In genomic region chr3L:4411025-4411873, dm6 we compare ENCODE assay signal across 5 fruit fly cellular contexts.
TF ChIP-seq lines count a peak whose summit lies in the region.

No protein-coding gene starts in this region.

- TF ChIP-seq CTCF in whole organism, embryonic (GFP tag; optimal IDR thresholded peaks at IDR 0.05; lab: Kevin White, UChicago): no peak

TF ChIP-seq in whole organism, adult, 20 proteins besides CTCF, POLR2A, EP300 and RAD21 (continues in another document):
- TF ChIP-seq CG5204 (GFP tag; optimal IDR thresholded peaks at IDR 0.05; lab: Kevin White, UChicago) (no peak), tj (GFP tag; optimal IDR thresholded peaks at IDR 0.05; lab: Kevin White, UChicago) (peak; percentile 53), Crg-1 (GFP tag; optimal IDR thresholded peaks at IDR 0.05; lab: Kevin White, UChicago) (peak; percentile 46), Mnt (GFP tag; optimal IDR thresholded peaks at IDR 0.05; lab: Kevin White, UChicago) (no peak), cnc (optimal IDR thresholded peaks at IDR 0.05; lab: Kevin White, UChicago) (no peak), Clk (GFP tag; optimal IDR thresholded peaks at IDR 0.05; lab: Kevin White, UChicago) (no peak), CG7045 (GFP tag; optimal IDR thresholded peaks at IDR 0.05; lab: Kevin White, UChicago) (no peak), cic (GFP tag; optimal IDR thresholded peaks at IDR 0.05; lab: Kevin White, UChicago) (no peak), kay (GFP tag; lab: Kevin White, UChicago; ENCODE audit: borderline replicate concordance) (peak; percentile 89), toe (GFP tag; optimal IDR thresholded peaks at IDR 0.05; lab: Kevin White, UChicago) (no peak), ovo (GFP tag; optimal IDR thresholded peaks at IDR 0.05; lab: Kevin White, UChicago) (no peak), CG33017 (tag; optimal IDR thresholded peaks at IDR 0.05; lab: Kevin White, UChicago) (peak; percentile 3), CG11617 (GFP tag; optimal IDR thresholded peaks at IDR 0.05; lab: Kevin White, UChicago) (no peak), CG1620 (GFP tag; optimal IDR thresholded peaks at IDR 0.05; lab: Kevin White, UChicago) (no peak), Hr96 (GFP tag; optimal IDR thresholded peaks at IDR 0.05; lab: Kevin White, UChicago) (no peak), CG7101 (tag; optimal IDR thresholded peaks at IDR 0.05; lab: Kevin White, UChicago) (peak; percentile 11), pad (GFP tag; optimal IDR thresholded peaks at IDR 0.05; lab: Kevin White, UChicago) (no peak), CG12768 (GFP tag; optimal IDR thresholded peaks at IDR 0.05; lab: Kevin White, UChicago) (peak; percentile 14), bab1 (GFP tag; optimal IDR thresholded peaks at IDR 0.05; lab: Kevin White, UChicago) (no peak)

TF ChIP-seq in whole organism, embryonic, 481 proteins besides CTCF, POLR2A, EP300 and RAD21 (continues in another document):
- TF ChIP-seq Pdp1 (GFP tag; optimal IDR thresholded peaks at IDR 0.05; lab: Kevin White, UChicago): peak in 1 of 2 experiments; percentile 20
- no peak for TF ChIP-seq fru (optimal IDR thresholded peaks at IDR 0.05; lab: Kevin White, UChicago)
- TF ChIP-seq eve (GFP tag; optimal IDR thresholded peaks at IDR 0.05; lab: Kevin White, UChicago): peak in 1 of 2 experiments; percentile 76
- TF ChIP-seq wdn (GFP tag; IDR thresholded peaks at IDR 0.05; lab: Robert Waterston, UW): no peak
- peak; percentile 87 for TF ChIP-seq grau (tag; optimal IDR thresholded peaks at IDR 0.05; lab: Kevin White, UChicago)
- TF ChIP-seq lab (GFP tag; optimal IDR thresholded peaks at IDR 0.05; lab: Kevin White, UChicago): peak; percentile 9
- peak; percentile 40; the same call in 1 of the 2 replicates for TF ChIP-seq CG14441 (GFP tag; IDR thresholded peaks at IDR 0.05; lab: Robert Waterston, UW)
- no peak for TF ChIP-seq psq (GFP tag; optimal IDR thresholded peaks at IDR 0.05; lab: Kevin White, UChicago)
- no peak for TF ChIP-seq zfh2 (GFP tag; optimal IDR thresholded peaks at IDR 0.05; lab: Kevin White, UChicago)
- TF ChIP-seq sr (GFP tag; IDR thresholded peaks at IDR 0.05; lab: Robert Waterston, UW): peak; percentile 66; the same call in 2 of the 3 replicates
- peak in 1 of 2 experiments; percentile 3 for TF ChIP-seq Hr78 (GFP tag; optimal IDR thresholded peaks at IDR 0.05; lab: Kevin White, UChicago)
- TF ChIP-seq NfI (GFP tag; optimal IDR thresholded peaks at IDR 0.05; lab: Kevin White, UChicago): peak; percentile 1
- TF ChIP-seq row (GFP tag; IDR thresholded peaks at IDR 0.05; lab: Robert Waterston, UW): peak; percentile 25; the same call in 1 of the 3 replicates
- TF ChIP-seq CG6175 (GFP tag; IDR thresholded peaks at IDR 0.05; lab: Robert Waterston, UW): peak; percentile 72; the same call in 2 of the 3 replicates
- TF ChIP-seq Sox102F (GFP tag; optimal IDR thresholded peaks at IDR 0.05; lab: Kevin White, UChicago): peak; percentile 13
- peak; percentile 23; the same call in 1 of the 2 replicates for TF ChIP-seq CG9932 (GFP tag; IDR thresholded peaks at IDR 0.05; lab: Robert Waterston, UW)
- TF ChIP-seq CG13624 (GFP tag; optimal IDR thresholded peaks at IDR 0.05; lab: Kevin White, UChicago): peak; percentile 77

TF ChIP-seq in whole organism, prepupa, 60 proteins besides CTCF, POLR2A, EP300 and RAD21 (continues in another document):
- no peak for TF ChIP-seq CG11762 (GFP tag; optimal IDR thresholded peaks at IDR 0.05; lab: Kevin White, UChicago; ENCODE audit: insufficient read depth)
- TF ChIP-seq Gug (GFP tag; IDR thresholded peaks at IDR 0.05; lab: Robert Waterston, UW): no peak
- no peak for TF ChIP-seq lz (GFP tag; optimal IDR thresholded peaks at IDR 0.05; lab: Kevin White, UChicago)
- TF ChIP-seq CG8119 (GFP tag; IDR thresholded peaks at IDR 0.05; lab: Robert Waterston, UW): no peak
- TF ChIP-seq Eip78C (GFP tag; lab: Kevin White, UChicago): peak; percentile 67
- TF ChIP-seq CG6276 (GFP tag; optimal IDR thresholded peaks at IDR 0.05; lab: Kevin White, UChicago): no peak
- TF ChIP-seq CG11294 (GFP tag; IDR thresholded peaks at IDR 0.05; lab: Robert Waterston, UW): no peak
- TF ChIP-seq Eip93F (GFP tag; optimal IDR thresholded peaks at IDR 0.05; lab: Kevin White, UChicago): no peak
- TF ChIP-seq CG32006 (GFP tag; optimal IDR thresholded peaks at IDR 0.05; lab: Kevin White, UChicago): peak; percentile 33
- no peak for TF ChIP-seq Blimp-1 (GFP tag; optimal IDR thresholded peaks at IDR 0.05; lab: Kevin White, UChicago)
- TF ChIP-seq acj6 (GFP tag; optimal IDR thresholded peaks at IDR 0.05; lab: Kevin White, UChicago): peak; percentile 19
- peak; percentile 48 for TF ChIP-seq Sox102F (GFP tag; optimal IDR thresholded peaks at IDR 0.05; lab: Kevin White, UChicago)
- TF ChIP-seq Eip75B (GFP tag; optimal IDR thresholded peaks at IDR 0.05; lab: Kevin White, UChicago): no peak
- TF ChIP-seq CG8319 (GFP tag; optimal IDR thresholded peaks at IDR 0.05; lab: Kevin White, UChicago): no peak
- TF ChIP-seq CG11902 (GFP tag; optimal IDR thresholded peaks at IDR 0.05; lab: Kevin White, UChicago): no peak
- TF ChIP-seq Lpt (GFP tag; optimal IDR thresholded peaks at IDR 0.05; lab: Kevin White, UChicago): no peak
- TF ChIP-seq CG34406 (GFP tag; optimal IDR thresholded peaks at IDR 0.05; lab: Kevin White, UChicago): no peak
- TF ChIP-seq CG10669 (GFP tag; optimal IDR thresholded peaks at IDR 0.05; lab: Kevin White, UChicago): no peak
- TF ChIP-seq Met (GFP tag; optimal IDR thresholded peaks at IDR 0.05; lab: Kevin White, UChicago): peak; percentile 24
- TF ChIP-seq CG10631 (GFP tag; optimal IDR thresholded peaks at IDR 0.05; lab: Kevin White, UChicago): no peak
- no peak for TF ChIP-seq CG31627 (GFP tag; optimal IDR thresholded peaks at IDR 0.05; lab: Kevin White, UChicago)

TF ChIP-seq in whole organism, pupa, 21 proteins besides CTCF, POLR2A, EP300 and RAD21:
- TF ChIP-seq CG8159 (tag; optimal IDR thresholded peaks at IDR 0.05; lab: Kevin White, UChicago) (peak; percentile 12), CG32121 (GFP tag; IDR thresholded peaks at IDR 0.05; lab: Robert Waterston, UW) (no peak)
TF ChIP-seq in whole organism, pupa: peak in this region for 1.

TF ChIP-seq in whole organism, wandering third instar larva, 38 proteins besides CTCF, POLR2A, EP300 and RAD21:
- TF ChIP-seq tai (GFP tag; optimal IDR thresholded peaks at IDR 0.05; lab: Kevin White, UChicago) (no peak), fru (GFP tag; optimal IDR thresholded peaks at IDR 0.05; lab: Kevin White, UChicago) (peak; percentile 60), h (GFP tag; optimal IDR thresholded peaks at IDR 0.05; lab: Kevin White, UChicago) (peak; percentile 44), lola (GFP tag; optimal IDR thresholded peaks at IDR 0.05; lab: Kevin White, UChicago) (no peak), Abd-B (GFP tag; optimal IDR thresholded peaks at IDR 0.05; lab: Kevin White, UChicago) (no peak), Rel (GFP tag; optimal IDR thresholded peaks at IDR 0.05; lab: Kevin White, UChicago) (no peak), Rel (tag; optimal IDR thresholded peaks at IDR 0.05; lab: Kevin White, UChicago) (peak; percentile 6), Dfd (GFP tag; optimal IDR thresholded peaks at IDR 0.05; lab: Kevin White, UChicago) (no peak), Dif (GFP tag; optimal IDR thresholded peaks at IDR 0.05; lab: Kevin White, UChicago; ENCODE audit: partially characterized antibody) (no peak), br (GFP tag; optimal IDR thresholded peaks at IDR 0.05; lab: Kevin White, UChicago) (peak; percentile 28), Hr83 (GFP tag; optimal IDR thresholded peaks at IDR 0.05; lab: Kevin White, UChicago; ENCODE audit: poor library complexity, severe bottlenecking) (no peak), CG9705 (GFP tag; optimal IDR thresholded peaks at IDR 0.05; lab: Kevin White, UChicago) (no peak), dsf (GFP tag; optimal IDR thresholded peaks at IDR 0.05; lab: Kevin White, UChicago; ENCODE audit: borderline replicate concordance) (no peak), brk (GFP tag; optimal IDR thresholded peaks at IDR 0.05; lab: Kevin White, UChicago) (no peak), Vsx2 (GFP tag; optimal IDR thresholded peaks at IDR 0.05; lab: Kevin White, UChicago; ENCODE audit: partially characterized antibody) (no peak), pan (optimal IDR thresholded peaks at IDR 0.05; lab: Kevin White, UChicago) (no peak), CrebA (GFP tag; optimal IDR thresholded peaks at IDR 0.05; lab: Kevin White, UChicago; ENCODE audit: borderline replicate concordance) (no peak), sv (GFP tag; optimal IDR thresholded peaks at IDR 0.05; lab: Kevin White, UChicago) (no peak), ey (GFP tag; optimal IDR thresholded peaks at IDR 0.05; lab: Kevin White, UChicago) (peak; percentile 26), usp (GFP tag; optimal IDR thresholded peaks at IDR 0.05; lab: Kevin White, UChicago) (no peak), Hr78 (GFP tag; optimal IDR thresholded peaks at IDR 0.05; lab: Kevin White, UChicago) (no peak), HLH106 (tag; optimal IDR thresholded peaks at IDR 0.05; lab: Kevin White, UChicago) (peak; percentile 35), psq (GFP tag; optimal IDR thresholded peaks at IDR 0.05; lab: Kevin White, UChicago) (no peak), Jra (GFP tag; optimal IDR thresholded peaks at IDR 0.05; lab: Kevin White, UChicago) (peak; percentile 23), dmrt93B (GFP tag; optimal IDR thresholded peaks at IDR 0.05; lab: Kevin White, UChicago) (no peak), GATAd (GFP tag; optimal IDR thresholded peaks at IDR 0.05; lab: Kevin White, UChicago) (no peak), sage (GFP tag; optimal IDR thresholded peaks at IDR 0.05; lab: Kevin White, UChicago) (no peak), foxo (GFP tag; optimal IDR thresholded peaks at IDR 0.05; lab: Kevin White, UChicago) (peak in 1 of 2 experiments; percentile 46), OdsH (GFP tag; optimal IDR thresholded peaks at IDR 0.05; lab: Kevin White, UChicago) (peak; percentile 16), Hnf4 (GFP tag; optimal IDR thresholded peaks at IDR 0.05; lab: Kevin White, UChicago) (peak; percentile 47), jim (GFP tag; optimal IDR thresholded peaks at IDR 0.05; lab: Kevin White, UChicago) (no peak), N (GFP tag; optimal IDR thresholded peaks at IDR 0.05; lab: Kevin White, UChicago) (no peak), Mio (GFP tag; optimal IDR thresholded peaks at IDR 0.05; lab: Kevin White, UChicago) (no peak), Sp1 (GFP tag; optimal IDR thresholded peaks at IDR 0.05; lab: Kevin White, UChicago) (peak; percentile 3), rgr (GFP tag; optimal IDR thresholded peaks at IDR 0.05; lab: Kevin White, UChicago) (peak; percentile 29), woc (GFP tag; optimal IDR thresholded peaks at IDR 0.05; lab: Kevin White, UChicago) (no peak), Myc (optimal IDR thresholded peaks at IDR 0.05; lab: Kevin White, UChicago) (no peak), dl (GFP tag; optimal IDR thresholded peaks at IDR 0.05; lab: Kevin White, UChicago; ENCODE audit: insufficient read depth in 1 of 2, partially characterized antibody in 2 of 2) (no peak), CG32264 (GFP tag; optimal IDR thresholded peaks at IDR 0.05; lab: Kevin White, UChicago) (no peak)
